Worm (Caenorhabditis elegans) whole organism, mixed stage, embryonic: ENCODE measurements around the gene idh-1.

Source experiments
- ceh-83 ChIP-seq: fragments of 200-800 bp; sonication (Bioruptor generic); optimal IDR thresholded peaks from 2 replicates; lab custom pipeline; 2018; ENCODE audit warnings: mild to moderate bottlenecking, missing genetic modification characterization, missing compliant biosample characterization
- drap-1 ChIP-seq: fragments of 200-800 bp; sonication (Bioruptor generic); optimal IDR thresholded peaks from 3 replicates; lab custom pipeline; 2018; ENCODE audit warnings: mild to moderate bottlenecking, missing genetic modification characterization, missing compliant biosample characterization
- elt-3 ChIP-seq: fragments of 150-350 bp; optimal IDR thresholded peaks from 2 replicates; lab custom pipeline; 2014; ENCODE audit warnings: missing biosample characterization, missing genetic modification characterization
- hlh-1 ChIP-seq: fragments of 150-350 bp; optimal IDR thresholded peaks from 2 replicates; lab custom pipeline; 2014; ENCODE audit warnings: missing biosample characterization, missing genetic modification reagents, missing genetic modification characterization
- lin-13 ChIP-seq: fragments of 150-350 bp; optimal IDR thresholded peaks from 2 replicates; lab custom pipeline; 2014; ENCODE audit warnings: missing biosample characterization, missing genetic modification characterization
- lsy-2 ChIP-seq: fragments of 150-350 bp; optimal IDR thresholded peaks from 2 replicates; lab custom pipeline; 2014; ENCODE audit warnings: missing biosample characterization, missing genetic modification characterization
- mab-5 ChIP-seq: fragments of 150-350 bp; optimal IDR thresholded peaks from 2 replicates; lab custom pipeline; 2014; ENCODE audit warnings: missing biosample characterization, missing genetic modification characterization
- mls-2 ChIP-seq: sonication (generic microtip); optimal IDR thresholded peaks from 2 replicates; lab custom pipeline; 2016; ENCODE audit warnings: mild to moderate bottlenecking, missing genetic modification characterization, moderate library complexity, missing compliant biosample characterization
- pha-4 ChIP-seq: fragments of 150-350 bp; optimal IDR thresholded peaks from 2 replicates; lab custom pipeline; 2018; ENCODE audit warnings: missing biosample characterization, missing genetic modification reagents, missing genetic modification characterization
- snpc-4 ChIP-seq: fragments of 150-350 bp; optimal IDR thresholded peaks from 2 replicates; lab custom pipeline; 2014; ENCODE audit warnings: missing biosample characterization, missing genetic modification characterization
- unc-120 ChIP-seq: sonication (generic microtip); optimal IDR thresholded peaks from 2 replicates; lab custom pipeline; 2017; ENCODE audit warnings: missing genetic modification characterization, missing compliant biosample characterization; ENCODE audit not compliant: poor library complexity, severe bottlenecking
- unc-62 ChIP-seq: fragments of 150-350 bp; optimal IDR thresholded peaks from 2 replicates; lab custom pipeline; 2014; ENCODE audit warnings: missing biosample characterization, missing genetic modification reagents, missing genetic modification characterization

DNA sequence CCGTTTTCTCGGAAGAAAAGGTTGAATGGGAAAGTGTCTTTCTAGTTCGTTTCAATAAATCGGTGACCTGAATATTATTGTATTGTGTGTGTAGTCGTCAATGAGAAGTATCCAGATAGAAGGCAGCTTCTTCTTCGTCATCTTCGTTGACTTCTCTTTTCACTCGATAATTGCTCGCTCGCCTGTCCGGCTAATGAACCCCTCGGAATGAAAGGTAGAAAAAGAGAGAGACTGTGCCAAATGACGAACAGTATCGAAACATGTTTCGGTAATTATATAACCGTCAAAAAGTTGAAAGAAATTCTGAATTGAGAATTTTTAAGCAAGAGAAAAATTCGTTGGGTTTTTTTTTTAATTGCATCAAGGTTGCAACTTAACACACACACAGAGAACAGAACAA lies 16.5 kb upstream of the idh-1 start, which contains the start of gene cutl-17:
- TF ChIP-seq unc-62 (GFP tag; lab: Kevin White, UChicago) (no peak), drap-1 (no peak), pha-4 (tag; lab: Kevin White, UChicago) (no peak), mab-5 (tag; lab: Kevin White, UChicago) (no peak), unc-120 (tag; lab: Kevin White, UChicago) (no peak), hlh-1 (no peak), lsy-2 (tag; lab: Kevin White, UChicago) (no peak), snpc-4 (tag; lab: Kevin White, UChicago) (no peak), elt-3 (no peak), lin-13 (no peak), ceh-83 (no peak), mls-2 (no peak)
